Fruit fly (Drosophila melanogaster): ENCODE results near the gene CG34355.

CG34355 gene

DNA sequence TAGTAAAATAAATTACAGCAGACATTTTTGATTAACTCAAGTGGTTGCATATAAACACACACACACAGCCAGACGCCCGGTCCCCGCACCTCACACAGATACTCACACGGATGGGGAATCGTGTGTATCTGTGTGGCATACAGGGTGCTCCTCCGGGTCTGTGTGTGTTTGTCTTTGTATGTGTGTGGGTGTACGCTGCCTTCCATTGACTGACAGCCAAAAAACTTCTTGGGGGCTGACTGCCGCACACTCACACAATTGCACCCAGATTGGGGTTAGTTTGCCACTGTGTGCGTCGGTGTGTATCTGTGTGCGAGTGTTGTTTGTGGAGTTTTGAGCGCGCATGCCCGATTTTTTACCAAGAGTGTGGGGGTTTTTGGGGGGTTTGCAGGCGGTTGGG, 42.4 kb downstream of the CG34355 start (continued):
- TF ChIP-seq Bgb (GFP tag; IDR thresholded peaks at IDR 0.05; ENCODE audit: partially characterized antibody) (0 out of 2 replicates have a peak, but pooled peaks have one; percentile 27), fd102C (GFP tag; optimal IDR thresholded peaks at IDR 0.05) (no peak), gcm2 (GFP tag; optimal IDR thresholded peaks at IDR 0.05) (no peak), Ptx1 (GFP tag; IDR thresholded peaks at IDR 0.05) (no peak), CG3995 (GFP tag; optimal IDR thresholded peaks at IDR 0.05) (no peak), CG4730 (GFP tag; IDR thresholded peaks at IDR 0.05) (no peak), BEAF-32 (GFP tag; optimal IDR thresholded peaks at IDR 0.05) (no peak), dmrt99B (tag; optimal IDR thresholded peaks at IDR 0.05) (no peak), CG32532 (GFP tag; IDR thresholded peaks at IDR 0.05) (peak; percentile 12; the same call in 1 of the 2 replicates), CG17912 (GFP tag; optimal IDR thresholded peaks at IDR 0.05) (no peak), CG10565 (GFP tag; optimal IDR thresholded peaks at IDR 0.05) (no peak), ttk (GFP tag; IDR thresholded peaks at IDR 0.05) (no peak), chif (GFP tag; optimal IDR thresholded peaks at IDR 0.05) (no peak), mirr (GFP tag; optimal IDR thresholded peaks at IDR 0.05) (peak; percentile 0), CG2875 (GFP tag; optimal IDR thresholded peaks at IDR 0.05) (no peak), D19A (tag; optimal IDR thresholded peaks at IDR 0.05) (no peak), peb (GFP tag; IDR thresholded peaks at IDR 0.05) (no peak), Aef1 (GFP tag; IDR thresholded peaks at IDR 0.05) (no peak), gcm (GFP tag; optimal IDR thresholded peaks at IDR 0.05) (no peak), CG14965 (GFP tag; optimal IDR thresholded peaks at IDR 0.05; ENCODE audit: borderline replicate concordance) (no peak), ase (GFP tag; IDR thresholded peaks at IDR 0.05) (no peak), CG18764 (GFP tag; optimal IDR thresholded peaks at IDR 0.05) (no peak), Gsc (GFP tag; IDR thresholded peaks at IDR 0.05) (no peak), Fer3 (tag; optimal IDR thresholded peaks at IDR 0.05) (no peak), dmrt11E (tag; optimal IDR thresholded peaks at IDR 0.05) (no peak), zfh1 (GFP tag; IDR thresholded peaks at IDR 0.05) (0 out of 3 replicates have a peak, but pooled peaks have one; percentile 5), gt (GFP tag; IDR thresholded peaks at IDR 0.05) (no peak), CG10431 (GFP tag; optimal IDR thresholded peaks at IDR 0.05) (no peak), cg (GFP tag; optimal IDR thresholded peaks at IDR 0.05) (peak; percentile 94), CG1792 (GFP tag; optimal IDR thresholded peaks at IDR 0.05) (no peak), wdn (GFP tag; IDR thresholded peaks at IDR 0.05) (no peak), bcd (GFP tag; optimal IDR thresholded peaks at IDR 0.05) (no peak), trh (GFP tag; optimal IDR thresholded peaks at IDR 0.05) (no peak), CG33557 (GFP tag; optimal IDR thresholded peaks at IDR 0.05) (no peak), luna (GFP tag; optimal IDR thresholded peaks at IDR 0.05) (no peak), CTCF (GFP tag; optimal IDR thresholded peaks at IDR 0.05) (no peak), CG10321 (GFP tag; IDR thresholded peaks at IDR 0.05) (no peak), CG10366 (GFP tag; IDR thresholded peaks at IDR 0.05) (peak; percentile 70), CG11695 (GFP tag; IDR thresholded peaks at IDR 0.05) (no peak), CG3838 (GFP tag; optimal IDR thresholded peaks at IDR 0.05) (no peak), al (GFP tag; IDR thresholded peaks at IDR 0.05) (no peak), CG8765 (GFP tag; IDR thresholded peaks at IDR 0.05) (0 out of 2 replicates have a peak, but pooled peaks have one; percentile 32), C15 (GFP tag; IDR thresholded peaks at IDR 0.05) (no peak), ro (GFP tag; IDR thresholded peaks at IDR 0.05) (no peak), Dbx (GFP tag; IDR thresholded peaks at IDR 0.05) (no peak), abd-A (tag; optimal IDR thresholded peaks at IDR 0.05) (peak; percentile 92), CG6765 (GFP tag; optimal IDR thresholded peaks at IDR 0.05) (no peak), cato (GFP tag; optimal IDR thresholded peaks at IDR 0.05; ENCODE audit: borderline replicate concordance) (no peak), CG6689 (GFP tag; IDR thresholded peaks at IDR 0.05) (no peak), dimm (GFP tag; IDR thresholded peaks at IDR 0.05) (no peak), sug (tag; optimal IDR thresholded peaks at IDR 0.05) (no peak), CG16815 (GFP tag; optimal IDR thresholded peaks at IDR 0.05) (no peak), CG2712 (tag; optimal IDR thresholded peaks at IDR 0.05) (no peak)

Data from whole organism, embryonic.